Fruit fly (Drosophila melanogaster): Measurements from ENCODE around the gene ImpE1.

Gene ImpE1

DNA sequence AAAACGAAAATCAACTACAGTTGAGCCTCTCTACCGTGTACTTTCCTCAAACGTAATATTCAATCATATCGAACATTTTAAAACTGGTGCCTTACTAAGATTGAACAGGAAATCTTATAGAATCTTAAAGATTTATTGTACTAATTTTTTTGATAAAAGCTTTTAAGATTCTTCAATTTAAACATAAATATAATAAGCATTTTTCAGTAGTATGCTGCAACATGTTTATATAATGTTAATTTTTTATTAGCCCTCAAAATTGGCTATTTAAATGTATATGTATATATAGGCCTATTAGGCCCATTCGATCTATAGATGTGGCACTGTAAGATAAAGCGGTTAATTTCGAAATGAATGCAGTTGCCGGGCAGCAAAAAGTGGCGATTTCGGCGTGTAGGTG is 667 bp upstream of the ImpE1 start:
- TF ChIP-seq ttk (optimal IDR thresholded peaks at IDR 0.05) (no peak), h (optimal IDR thresholded peaks at IDR 0.05) (no peak), Myc (optimal IDR thresholded peaks at IDR 0.05) (no peak), insv (optimal IDR thresholded peaks at IDR 0.05) (no peak), psq (optimal IDR thresholded peaks at IDR 0.05) (no peak), Sin3A (optimal IDR thresholded peaks at IDR 0.05) (no peak)

dm6 chr3L:8374107-8374506 is 1.9 kb downstream of the ImpE1 start:
- TF ChIP-seq psq (optimal IDR thresholded peaks at IDR 0.05) = no peak
- TF ChIP-seq ttk (optimal IDR thresholded peaks at IDR 0.05) = no peak

DNA sequence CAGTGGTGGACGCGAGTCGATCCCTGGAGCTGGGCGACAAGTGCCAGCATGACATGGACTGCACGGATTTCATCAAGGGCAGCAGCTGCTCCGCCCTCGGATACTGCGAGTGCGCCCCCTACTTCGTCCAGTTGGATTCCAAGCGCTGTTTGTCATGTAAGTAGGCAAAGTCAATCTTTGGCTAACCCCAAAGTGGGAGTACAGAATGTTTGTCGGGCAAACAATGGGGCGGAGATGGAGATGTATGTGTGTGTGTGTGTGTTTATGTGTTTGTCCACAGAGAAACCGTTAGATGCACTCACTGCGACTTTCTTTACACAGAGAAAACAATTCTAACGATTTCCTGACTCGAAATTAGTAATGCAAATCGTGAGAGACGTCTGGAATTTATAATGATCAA is 7.0 kb downstream of the ImpE1 start:
- no peak for TF ChIP-seq h (optimal IDR thresholded peaks at IDR 0.05)
- no peak for TF ChIP-seq Myc (optimal IDR thresholded peaks at IDR 0.05)
- TF ChIP-seq insv (optimal IDR thresholded peaks at IDR 0.05) = no peak
- no peak for TF ChIP-seq psq (optimal IDR thresholded peaks at IDR 0.05)
- TF ChIP-seq Sin3A (optimal IDR thresholded peaks at IDR 0.05) = no peak
- TF ChIP-seq ttk (optimal IDR thresholded peaks at IDR 0.05) = no peak

DNA sequence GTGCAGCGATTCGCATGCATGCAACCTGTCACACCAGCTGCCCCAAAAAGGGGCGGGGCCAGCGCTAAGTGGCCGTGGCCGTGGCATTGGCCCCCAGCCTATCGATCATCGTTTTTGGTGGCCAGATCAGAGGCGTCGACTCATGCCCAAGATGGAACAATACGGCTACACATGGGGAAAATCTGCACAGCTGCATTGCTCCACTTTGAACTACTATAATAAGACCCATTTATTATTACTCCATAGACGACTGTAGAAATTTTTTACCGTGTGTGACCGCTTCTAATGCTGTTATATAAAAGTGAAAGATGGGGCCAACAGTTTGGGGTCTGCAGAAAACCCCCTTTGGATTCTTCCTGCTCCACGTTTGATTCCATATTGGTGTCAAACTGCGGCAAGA is 11.8 kb downstream of the ImpE1 start:
- TF ChIP-seq insv (optimal IDR thresholded peaks at IDR 0.05) = no peak
- no peak for TF ChIP-seq h (optimal IDR thresholded peaks at IDR 0.05)
- TF ChIP-seq psq (optimal IDR thresholded peaks at IDR 0.05) = no peak
- TF ChIP-seq Myc (optimal IDR thresholded peaks at IDR 0.05) = no peak
- TF ChIP-seq ttk (optimal IDR thresholded peaks at IDR 0.05) = no peak
- TF ChIP-seq Sin3A (optimal IDR thresholded peaks at IDR 0.05) = no peak

dm6 chr3L:8385055-8385454 is 12.8 kb downstream of the ImpE1 start:
- TF ChIP-seq ttk (optimal IDR thresholded peaks at IDR 0.05) (no peak), Myc (optimal IDR thresholded peaks at IDR 0.05) (no peak), psq (optimal IDR thresholded peaks at IDR 0.05) (no peak), insv (optimal IDR thresholded peaks at IDR 0.05) (no peak), h (optimal IDR thresholded peaks at IDR 0.05) (no peak), Sin3A (optimal IDR thresholded peaks at IDR 0.05) (no peak)

DNA sequence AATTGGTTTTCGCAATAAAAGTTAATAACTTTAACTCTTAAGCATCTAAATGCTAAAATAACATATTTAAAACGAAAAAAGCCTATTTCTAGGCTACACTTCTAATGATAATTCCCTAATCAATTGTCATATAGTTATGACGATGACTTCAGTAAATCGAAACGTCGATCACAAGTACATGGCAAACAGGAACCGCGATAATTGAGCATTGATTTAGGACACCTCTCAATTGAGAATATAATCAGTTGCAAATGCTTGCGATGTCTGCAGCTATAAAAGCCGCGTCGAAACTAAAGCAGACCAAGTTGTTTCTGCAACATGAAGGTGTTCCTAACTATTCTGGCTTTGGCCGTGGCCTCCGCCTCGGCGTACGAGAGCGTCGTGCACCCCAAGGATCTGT is 19.0 kb downstream of the ImpE1 start, which contains the start of gene Jon66Ci:
Gene Jon66Ci, plus strand, starts transcription at position 301 of the 400 bp plus-strand sequence.
- TF ChIP-seq insv (optimal IDR thresholded peaks at IDR 0.05) = no peak
- TF ChIP-seq Sin3A (optimal IDR thresholded peaks at IDR 0.05) = no peak
- TF ChIP-seq psq (optimal IDR thresholded peaks at IDR 0.05) = no peak
- no peak for TF ChIP-seq Myc (optimal IDR thresholded peaks at IDR 0.05)

DNA sequence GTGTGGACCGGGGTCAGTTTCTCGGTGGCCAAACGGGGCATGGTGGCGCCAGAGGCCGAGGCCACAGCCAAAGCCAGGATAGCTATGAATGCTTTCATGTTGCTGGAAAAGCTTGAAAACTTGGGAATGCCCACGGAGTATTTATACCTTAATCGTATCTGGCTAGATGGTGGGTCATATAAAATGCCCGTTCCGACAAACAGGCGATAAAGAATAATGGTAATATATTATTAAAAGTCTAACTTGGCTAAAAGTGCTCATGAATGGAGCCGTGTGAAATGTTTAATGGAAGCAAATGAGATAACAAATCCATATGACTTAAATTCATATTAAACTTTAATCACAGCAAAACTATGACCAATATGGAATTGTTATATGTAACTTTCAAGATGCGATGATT is 21.3 kb downstream of the ImpE1 start, which contains the start of gene Jon66Cii:
Gene Jon66Cii, minus strand, starts transcription at position 101 of the 400 bp plus-strand sequence.
- no peak for TF ChIP-seq insv (optimal IDR thresholded peaks at IDR 0.05)
- no peak for TF ChIP-seq psq (optimal IDR thresholded peaks at IDR 0.05)
- no peak for TF ChIP-seq h (optimal IDR thresholded peaks at IDR 0.05)
- no peak for TF ChIP-seq Myc (optimal IDR thresholded peaks at IDR 0.05)
- no peak for TF ChIP-seq ttk (optimal IDR thresholded peaks at IDR 0.05)
- no peak for TF ChIP-seq Sin3A (optimal IDR thresholded peaks at IDR 0.05)

DNA sequence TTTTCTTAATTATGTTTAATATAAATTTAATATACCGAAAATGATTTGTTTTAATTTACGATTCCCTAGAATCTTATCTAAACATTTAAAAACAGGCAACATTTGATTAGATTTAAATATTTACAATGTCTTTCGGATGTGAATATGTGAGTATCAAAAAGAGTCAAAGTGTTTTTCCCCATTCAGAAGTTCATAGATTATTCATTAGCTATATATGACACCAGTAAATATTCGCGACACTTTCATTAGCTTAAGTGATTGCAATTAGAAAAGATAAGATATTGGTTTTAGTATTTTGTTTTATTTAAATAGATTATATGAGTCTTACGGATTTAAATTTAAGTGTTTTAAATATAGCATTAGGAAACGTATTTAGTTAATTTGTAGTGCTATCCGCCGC is 21.9 kb downstream of the ImpE1 start:
- no peak for TF ChIP-seq psq (optimal IDR thresholded peaks at IDR 0.05)
- no peak for TF ChIP-seq Sin3A (optimal IDR thresholded peaks at IDR 0.05)
- no peak for TF ChIP-seq ttk (optimal IDR thresholded peaks at IDR 0.05)
- no peak for TF ChIP-seq h (optimal IDR thresholded peaks at IDR 0.05)
- no peak for TF ChIP-seq insv (optimal IDR thresholded peaks at IDR 0.05)
- no peak for TF ChIP-seq Myc (optimal IDR thresholded peaks at IDR 0.05)

DNA sequence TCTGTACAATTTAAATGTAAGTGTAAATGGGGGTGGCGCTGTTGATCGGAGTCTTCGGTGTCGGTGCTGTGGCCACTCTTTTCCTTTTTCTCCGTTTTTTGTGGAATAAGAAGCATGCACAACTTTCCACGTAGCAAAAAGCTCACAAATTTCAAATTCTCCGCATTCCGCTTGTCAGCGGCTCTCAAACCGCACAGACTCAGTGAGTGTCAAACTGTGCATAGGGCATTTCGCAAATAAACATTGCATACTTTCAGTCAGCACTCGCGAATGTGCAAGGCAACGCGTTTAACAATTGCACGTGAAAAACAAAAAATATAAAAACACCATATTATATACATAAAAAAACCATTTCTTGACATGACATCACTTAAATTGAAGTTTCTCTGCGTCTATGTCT is 22.7 kb downstream of the ImpE1 start:
- TF ChIP-seq ttk (optimal IDR thresholded peaks at IDR 0.05) (no peak), psq (optimal IDR thresholded peaks at IDR 0.05) (no peak), insv (optimal IDR thresholded peaks at IDR 0.05) (no peak), Sin3A (optimal IDR thresholded peaks at IDR 0.05) (no peak)

DNA sequence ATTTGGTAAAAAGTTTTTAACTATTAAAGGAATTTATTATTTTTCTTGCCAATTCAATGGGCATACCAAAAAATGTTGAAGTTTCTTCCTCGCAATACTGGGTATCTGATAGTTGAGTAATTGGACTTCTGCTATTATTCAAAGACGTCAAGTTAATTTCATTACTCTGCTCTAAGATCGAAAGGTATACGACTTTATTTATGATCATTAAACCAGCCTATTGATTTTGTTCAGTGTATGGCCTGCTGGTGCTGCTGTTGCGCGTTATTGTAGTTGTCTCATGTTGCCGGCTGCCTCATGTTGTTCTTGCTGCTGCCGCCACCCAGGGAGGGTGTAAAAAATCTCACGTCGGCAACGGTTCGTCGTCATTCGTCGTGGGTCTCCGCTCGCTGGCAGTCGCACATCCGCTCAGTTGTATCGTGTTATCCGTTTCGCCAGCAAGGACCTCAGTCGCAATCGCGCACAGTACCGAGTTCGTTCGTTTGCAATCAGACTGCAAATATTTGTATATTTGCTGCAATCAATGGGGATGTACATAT is 23.5 kb downstream of the ImpE1 start, which contains the start of gene CG7120:
Gene CG7120, plus strand, starts transcription at position 371 of the 539 bp plus-strand sequence.
- no peak for TF ChIP-seq insv (optimal IDR thresholded peaks at IDR 0.05)
- TF ChIP-seq Myc (optimal IDR thresholded peaks at IDR 0.05) = no peak

dm6 chr3L:8396187-8396586 is 24.0 kb downstream of the ImpE1 start:
- TF ChIP-seq Sin3A (optimal IDR thresholded peaks at IDR 0.05) (no peak), h (optimal IDR thresholded peaks at IDR 0.05) (no peak), Myc (optimal IDR thresholded peaks at IDR 0.05) (no peak), ttk (optimal IDR thresholded peaks at IDR 0.05) (no peak)

DNA sequence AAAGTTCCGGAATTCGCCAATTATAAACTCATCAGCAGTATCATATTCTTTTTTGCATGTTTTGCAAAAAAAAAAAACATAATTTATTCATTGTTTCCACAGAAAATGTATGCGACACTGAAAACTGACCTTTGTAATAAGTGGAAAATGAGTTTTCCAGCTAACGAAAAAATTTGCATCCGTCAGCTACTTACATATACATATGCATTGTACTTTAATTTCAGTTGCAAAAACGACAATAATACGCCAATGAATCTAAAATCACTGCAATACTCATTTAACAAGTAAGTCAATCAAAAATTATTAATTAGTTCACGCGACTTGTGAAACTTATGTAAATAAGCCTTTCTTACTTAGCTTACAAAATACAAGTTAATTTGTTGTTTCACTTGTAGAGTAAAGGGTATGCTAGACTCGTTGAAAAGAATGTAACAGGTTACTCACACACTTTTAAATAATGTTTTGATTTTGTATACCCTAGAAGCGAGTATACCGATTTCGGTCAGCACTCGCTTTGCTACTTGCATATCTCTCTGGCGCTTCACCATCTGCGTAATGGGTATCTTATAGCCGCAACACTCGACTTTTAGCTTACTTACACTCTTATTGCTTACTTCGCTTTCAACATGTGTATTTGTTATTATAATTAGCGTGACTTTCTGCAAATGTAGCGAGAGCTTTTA is 26.7 kb downstream of the ImpE1 start:
- no peak for TF ChIP-seq Myc (optimal IDR thresholded peaks at IDR 0.05)
- no peak for TF ChIP-seq Sin3A (optimal IDR thresholded peaks at IDR 0.05)
- TF ChIP-seq insv (optimal IDR thresholded peaks at IDR 0.05) = no peak

dm6 chr3L:8405123-8405522 is 32.9 kb downstream of the ImpE1 start, which contains the start of the genes Tpt, mkg-p and CG13667:
Tpt (minus strand) TSS chr3L:8405277.
mkg-p (minus strand) TSS chr3L:8405277.
CG13667 (plus strand) TSS chr3L:8405454.
- no peak for TF ChIP-seq Myc (optimal IDR thresholded peaks at IDR 0.05)
- no peak for TF ChIP-seq Sin3A (optimal IDR thresholded peaks at IDR 0.05)
- no peak for TF ChIP-seq psq (optimal IDR thresholded peaks at IDR 0.05)
- no peak for TF ChIP-seq h (optimal IDR thresholded peaks at IDR 0.05)
- TF ChIP-seq insv (optimal IDR thresholded peaks at IDR 0.05) = no peak
- TF ChIP-seq ttk (optimal IDR thresholded peaks at IDR 0.05) = no peak
